Fruit fly (Drosophila melanogaster): ENCODE data around the gene CG14089.

- TF ChIP-seq CG8478 (optimal IDR thresholded peaks at IDR 0.05), result no peak
- TF ChIP-seq CTCF (optimal IDR thresholded peaks at IDR 0.05), result no peak
Measured at dm6 chr3L:19237780-19238179, 42.8 kb downstream of the CG14089 start.

All from S2 (cell line).